Fruit fly (Drosophila melanogaster): ENCODE data around the gene CG10969.

CG10969 gene

dm6 chr3L:12772740-12773686 lies 7.9 kb downstream of the CG10969 start, which contains the start of gene Hip1 (continued):
- no peak for TF ChIP-seq CG11247 (GFP tag; IDR thresholded peaks at IDR 0.05)
- TF ChIP-seq CG2129 (GFP tag; IDR thresholded peaks at IDR 0.05; ENCODE audit: partially characterized antibody) = peak; percentile 61
- no peak for TF ChIP-seq CG7556 (GFP tag; optimal IDR thresholded peaks at IDR 0.05)
- TF ChIP-seq grn (GFP tag; optimal IDR thresholded peaks at IDR 0.05) = peak; percentile 21
- TF ChIP-seq ase (GFP tag; IDR thresholded peaks at IDR 0.05) = no peak
- TF ChIP-seq CG10543 (GFP tag; optimal IDR thresholded peaks at IDR 0.05) = no peak
- peak; percentile 85 for TF ChIP-seq knrl (GFP tag; IDR thresholded peaks at IDR 0.05; ENCODE audit: partially characterized antibody)
- TF ChIP-seq Eip74EF (GFP tag; optimal IDR thresholded peaks at IDR 0.05) = no peak
- TF ChIP-seq CG13296 (GFP tag; optimal IDR thresholded peaks at IDR 0.05) = no peak
- TF ChIP-seq dmrt11E (tag; optimal IDR thresholded peaks at IDR 0.05) = no peak

- TF ChIP-seq Hmx (GFP tag; optimal IDR thresholded peaks at IDR 0.05) (no peak), cato (GFP tag; optimal IDR thresholded peaks at IDR 0.05; ENCODE audit: borderline replicate concordance) (no peak), Dll (GFP tag; IDR thresholded peaks at IDR 0.05; ENCODE audit: partially characterized antibody) (peak; percentile 95), CG17568 (GFP tag; optimal IDR thresholded peaks at IDR 0.05) (peak; percentile 84), Opbp (GFP tag; IDR thresholded peaks at IDR 0.05; ENCODE audit: partially characterized antibody) (peak; percentile 87), Lim3 (GFP tag; IDR thresholded peaks at IDR 0.05) (no peak), CG11398 (GFP tag; optimal IDR thresholded peaks at IDR 0.05) (peak; percentile 38), shn (GFP tag; optimal IDR thresholded peaks at IDR 0.05) (no peak), Hr39 (optimal IDR thresholded peaks at IDR 0.05) (no peak), grn (GFP tag; optimal IDR thresholded peaks at IDR 0.05) (no peak), CG9932 (GFP tag; IDR thresholded peaks at IDR 0.05) (no peak), eyg (GFP tag; optimal IDR thresholded peaks at IDR 0.05) (peak; percentile 57), Adf1 (GFP tag; IDR thresholded peaks at IDR 0.05) (no peak), dati (GFP tag; IDR thresholded peaks at IDR 0.05) (no peak), CG3995 (GFP tag; optimal IDR thresholded peaks at IDR 0.05) (peak; percentile 71), run (tag; optimal IDR thresholded peaks at IDR 0.05) (peak; percentile 82), CG34376 (GFP tag; optimal IDR thresholded peaks at IDR 0.05) (no peak), CG2712 (tag; optimal IDR thresholded peaks at IDR 0.05) (no peak), CG33213 (GFP tag; optimal IDR thresholded peaks at IDR 0.05) (peak; percentile 71), CG1647 (GFP tag; optimal IDR thresholded peaks at IDR 0.05) (peak; percentile 57), HLH4C (GFP tag; IDR thresholded peaks at IDR 0.05; ENCODE audit: partially characterized antibody) (peak; percentile 83), CG1024 (GFP tag; IDR thresholded peaks at IDR 0.05) (0 out of 2 replicates have a peak, but pooled peaks have one; percentile 26), Hr78 (GFP tag; optimal IDR thresholded peaks at IDR 0.05) (no peak), scrt (GFP tag; optimal IDR thresholded peaks at IDR 0.05) (no peak), CG11695 (GFP tag; IDR thresholded peaks at IDR 0.05) (no peak), Dbx (GFP tag; IDR thresholded peaks at IDR 0.05) (no peak), CG12769 (tag; optimal IDR thresholded peaks at IDR 0.05) (no peak), trem (tag; optimal IDR thresholded peaks at IDR 0.05) (peak; percentile 90), da (GFP tag; optimal IDR thresholded peaks at IDR 0.05) (no peak), CG31388 (GFP tag; optimal IDR thresholded peaks at IDR 0.05) (no peak), nerfin-1 (tag; optimal IDR thresholded peaks at IDR 0.05) (no peak), Dip3 (GFP tag; optimal IDR thresholded peaks at IDR 0.05) (no peak), bab2 (GFP tag; optimal IDR thresholded peaks at IDR 0.05) (peak; percentile 41), trh (GFP tag; optimal IDR thresholded peaks at IDR 0.05) (no peak), Ada2b (GFP tag; IDR thresholded peaks at IDR 0.05) (no peak; the same call in 1 of the 2 replicates), zfh1 (GFP tag; IDR thresholded peaks at IDR 0.05) (0 out of 3 replicates have a peak, but pooled peaks have one; percentile 15), tll (GFP tag; optimal IDR thresholded peaks at IDR 0.05) (peak in 1 of 2 experiments; percentile 61), CG6272 (GFP tag; IDR thresholded peaks at IDR 0.05) (no peak)
These were observed 26.1 kb downstream of the CG10969 start, which contains the start of the genes CG10973 and Vps13D for dm6 chr3L:12754769-12755189. CG10973 (minus strand) TSS chr3L:12754774. Vps13D (plus strand) TSS chr3L:12755049.
